Fruit fly (Drosophila melanogaster): ENCODE data around the gene mael.
A peak's percentile ranks its signal among the peaks of the same experiment; 100 is the strongest.
"Not testable (repeated sequence)": the region's sequence is repeated elsewhere in the genome, so short reads cannot be mapped to it uniquely, and the experiment has no call there.

The mael gene

DNA sequence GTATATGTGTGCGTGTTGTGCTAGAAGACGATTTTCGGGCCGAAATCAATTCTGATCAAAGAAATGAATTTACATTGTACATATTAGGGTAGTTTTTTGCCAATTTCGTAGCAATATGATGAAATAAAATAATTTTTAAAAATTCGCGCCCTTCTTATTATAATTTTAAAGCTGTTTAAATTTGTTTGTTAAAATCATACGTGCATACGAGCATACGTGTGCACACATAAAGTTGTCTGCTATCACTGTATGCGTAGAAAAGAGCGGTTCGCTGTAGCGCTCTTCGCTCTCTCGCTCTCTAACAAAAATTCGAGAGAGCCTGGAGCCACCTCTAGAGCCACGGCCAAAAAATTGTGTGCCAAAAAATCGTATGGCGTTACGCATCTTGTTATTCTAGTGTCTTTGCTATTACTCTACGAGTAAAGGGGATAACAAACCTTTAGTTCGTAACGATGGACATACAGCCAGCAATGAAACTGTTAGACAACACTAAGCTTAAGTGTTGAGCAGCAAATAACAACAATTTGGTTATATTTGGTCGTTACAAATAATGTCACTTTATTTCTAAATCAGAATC is at the start of gene mael:
Gene mael (plus strand): TSS at position 510 of the 577 bp plus-strand sequence.
- TF ChIP-seq noc (tag; optimal IDR thresholded peaks at IDR 0.05), result not testable (repeated sequence)

DNA sequence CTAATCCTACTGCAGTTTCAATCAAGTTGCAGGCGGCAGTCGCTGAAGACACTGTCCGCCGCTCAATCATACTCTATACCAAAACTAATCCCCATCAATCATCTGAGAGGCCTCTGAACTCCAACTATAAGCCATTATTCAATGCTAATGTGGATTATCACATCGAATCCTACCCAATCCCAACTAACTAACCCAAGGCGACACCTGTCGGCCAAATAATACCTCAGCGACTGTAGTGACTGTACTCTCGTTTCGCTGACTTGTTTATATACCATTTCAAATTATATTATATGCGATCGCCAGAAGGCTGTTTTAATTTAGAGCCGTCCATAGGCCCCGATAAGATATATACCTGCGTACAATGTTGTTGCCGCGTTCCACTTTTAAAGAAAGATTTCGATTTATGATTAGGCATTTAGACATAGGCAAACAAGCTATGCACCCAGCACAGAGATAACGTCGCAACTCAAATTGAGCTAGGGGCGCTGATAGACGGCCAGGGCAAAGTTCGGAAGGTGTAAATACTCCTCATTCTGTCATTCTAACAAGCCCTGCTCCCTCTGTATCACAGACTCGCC is 49.2 kb upstream of the mael start:
- TF ChIP-seq noc (tag; optimal IDR thresholded peaks at IDR 0.05), result peak; percentile 25

DNA sequence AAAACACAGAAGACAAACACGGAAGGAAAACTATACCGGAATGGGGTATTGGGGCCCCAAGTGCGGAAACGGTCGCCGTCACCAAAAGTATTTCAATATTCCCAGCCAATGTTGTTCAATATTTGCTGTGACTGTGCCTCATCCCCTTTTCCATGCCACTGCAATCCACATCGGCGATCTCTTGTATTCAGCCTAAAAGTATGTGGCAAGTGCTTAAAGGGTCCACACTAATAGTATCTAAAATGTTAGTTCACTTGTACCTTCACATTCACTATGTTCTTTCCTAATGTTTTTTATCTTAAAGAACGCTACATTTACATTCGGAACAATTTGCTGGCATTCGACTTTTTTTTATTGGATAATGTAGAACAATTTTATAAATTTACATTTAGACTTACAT is 40.1 kb upstream of the mael start:
- no peak for TF ChIP-seq noc (tag; optimal IDR thresholded peaks at IDR 0.05)

DNA sequence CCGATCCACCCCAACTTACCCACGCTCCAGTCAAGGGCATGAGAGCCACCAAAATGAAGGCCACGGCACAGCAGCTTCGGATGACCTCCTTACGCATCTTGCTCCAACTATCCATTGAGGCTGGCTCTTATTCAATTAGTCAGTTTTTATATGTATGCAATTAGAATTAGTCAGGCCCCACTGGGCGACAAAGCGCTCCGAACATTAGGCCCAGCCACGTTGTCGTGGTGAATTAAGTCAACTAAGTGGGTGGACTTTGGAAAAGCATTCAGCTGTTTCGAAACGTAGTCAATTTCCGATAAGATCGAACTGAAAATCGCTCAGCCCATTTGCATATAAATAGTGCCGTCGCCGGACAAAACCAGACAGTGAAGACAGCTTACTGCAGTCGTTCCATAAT is 34.0 kb upstream of the mael start, which contains the start of the genes CG14455 and CG14456:
Gene CG14455 (minus strand): TSS at position 101 of the 400 bp plus-strand sequence.
Gene CG14456 (plus strand): TSS at position 236 of the 400 bp plus-strand sequence.
- TF ChIP-seq noc (tag; optimal IDR thresholded peaks at IDR 0.05), result no peak

DNA sequence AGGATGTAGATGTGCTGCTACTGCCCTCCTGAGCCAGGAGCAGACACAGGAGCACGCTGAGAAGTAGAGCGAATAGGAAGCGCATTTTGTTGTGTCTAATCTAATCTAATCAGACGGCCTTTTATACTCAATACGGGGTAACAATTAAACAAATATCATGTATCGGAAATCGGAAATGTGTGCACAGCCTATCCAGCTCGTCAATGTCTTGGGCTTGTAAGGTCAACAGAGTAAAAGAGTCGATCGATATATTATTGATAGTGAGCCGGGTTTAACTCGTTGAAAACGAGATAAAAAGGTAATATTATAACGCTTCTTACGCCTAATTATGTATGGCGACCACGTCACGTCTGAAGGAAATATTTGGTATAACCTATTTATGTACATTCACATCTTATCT is 28.6 kb upstream of the mael start, which contains the start of gene CG14454:
Gene CG14454 (minus strand): TSS at position 101 of the 400 bp plus-strand sequence.
- not testable (repeated sequence) for TF ChIP-seq noc (tag; optimal IDR thresholded peaks at IDR 0.05)

DNA sequence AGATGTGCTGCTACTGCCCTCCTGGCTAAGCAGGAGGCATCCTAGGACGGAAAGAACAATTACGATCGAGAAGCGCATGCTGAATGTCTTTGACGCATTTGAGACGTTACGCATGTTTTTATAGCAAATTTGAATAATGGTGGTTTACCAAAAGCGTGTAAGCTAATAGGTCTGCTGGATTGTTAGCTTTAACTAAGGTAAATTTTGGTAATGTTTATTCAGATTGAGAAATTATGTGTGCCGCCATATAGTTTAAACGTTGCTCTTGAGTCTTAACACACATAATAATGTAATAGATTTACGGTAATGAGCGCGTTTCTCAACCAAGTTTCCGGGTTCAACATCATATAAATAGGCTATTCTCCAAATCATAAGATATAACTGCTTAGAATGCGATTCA is 27.3 kb upstream of the mael start, which contains the start of the genes CG12546 and CG14453:
Gene CG12546 (minus strand): TSS at position 101 of the 400 bp plus-strand sequence.
Gene CG14453 (plus strand): TSS at position 372 of the 400 bp plus-strand sequence.
- TF ChIP-seq noc (tag; optimal IDR thresholded peaks at IDR 0.05), result no peak

DNA sequence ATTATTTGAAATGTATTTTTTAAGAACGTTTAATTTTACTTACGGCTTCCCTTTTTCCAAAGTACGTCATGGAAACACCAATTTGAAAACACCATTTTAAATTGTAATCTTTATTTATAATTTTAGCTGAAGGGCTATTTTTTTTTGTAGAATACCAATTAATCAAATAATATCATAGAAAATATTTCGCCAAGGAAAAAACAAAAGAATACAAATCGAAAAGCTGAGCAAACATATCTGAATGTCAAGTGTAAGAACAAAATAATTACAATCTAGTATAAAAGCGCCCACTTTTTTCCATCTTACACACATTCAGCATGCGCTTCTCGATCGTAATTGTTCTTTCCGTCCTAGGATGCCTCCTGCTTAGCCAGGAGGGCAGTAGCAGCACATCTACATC is 25.4 kb upstream of the mael start, which contains the start of gene CG14452:
Gene CG14452 (plus strand): TSS at position 301 of the 400 bp plus-strand sequence.
- no peak for TF ChIP-seq noc (tag; optimal IDR thresholded peaks at IDR 0.05)

DNA sequence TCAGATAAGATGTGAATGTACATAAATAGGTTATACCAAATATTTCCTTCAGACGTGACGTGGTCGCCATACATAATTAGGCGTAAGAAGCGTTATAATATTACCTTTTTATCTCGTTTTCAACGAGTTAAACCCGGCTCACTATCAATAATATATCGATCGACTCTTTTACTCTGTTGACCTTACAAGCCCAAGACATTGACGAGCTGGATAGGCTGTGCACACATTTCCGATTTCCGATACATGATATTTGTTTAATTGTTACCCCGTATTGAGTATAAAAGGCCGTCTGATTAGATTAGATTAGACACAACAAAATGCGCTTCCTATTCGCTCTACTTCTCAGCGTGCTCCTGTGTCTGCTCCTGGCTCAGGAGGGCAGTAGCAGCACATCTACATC is 24.1 kb upstream of the mael start, which contains the start of gene CG32453:
Gene CG32453 (plus strand): TSS at position 301 of the 400 bp plus-strand sequence.
- TF ChIP-seq noc (tag; optimal IDR thresholded peaks at IDR 0.05), result not testable (repeated sequence)

DNA sequence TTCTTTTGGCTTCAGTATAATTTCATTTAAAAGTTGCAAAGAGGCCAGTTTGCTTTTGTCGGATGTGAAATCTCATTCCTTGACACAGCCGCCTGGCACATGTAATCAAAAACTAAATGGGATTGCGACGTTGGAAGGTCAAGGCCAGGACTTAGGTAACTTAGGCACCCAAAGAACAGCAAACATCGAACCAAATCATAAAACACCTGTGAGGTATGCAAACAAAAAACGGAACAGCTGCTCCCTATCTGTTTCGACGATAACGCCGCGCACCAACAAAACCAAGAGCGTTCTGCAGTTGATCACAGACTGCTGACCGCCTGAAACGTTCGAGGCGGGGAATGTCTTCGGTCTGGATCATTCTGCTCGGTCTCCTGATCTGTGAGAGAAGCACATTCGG is 21.9 kb upstream of the mael start, which contains the start of gene CG45116:
Gene CG45116 (plus strand): TSS at position 301 of the 400 bp plus-strand sequence.
- TF ChIP-seq noc (tag; optimal IDR thresholded peaks at IDR 0.05), result no peak

DNA sequence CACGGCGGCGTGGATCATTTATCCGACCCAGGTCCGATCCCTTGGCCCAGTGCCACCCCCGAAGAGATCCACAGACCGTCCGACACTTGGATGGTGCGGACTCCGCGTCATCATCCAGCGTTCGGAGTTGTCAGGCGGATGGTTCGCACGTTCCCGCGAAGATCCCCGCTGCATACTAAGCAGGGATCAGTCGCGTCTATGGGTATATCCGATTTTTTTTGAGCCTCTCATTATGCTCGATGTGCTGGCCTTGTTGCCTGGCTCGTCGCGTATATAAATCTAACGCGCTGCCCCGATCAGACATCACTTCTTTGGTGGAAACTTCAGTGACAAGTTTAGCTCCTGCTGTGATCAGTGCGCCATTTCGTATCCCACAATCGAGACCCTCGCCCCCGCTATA is 9.1 kb upstream of the mael start, which contains the start of gene CG11370:
Gene CG11370 (plus strand): TSS at position 301 of the 400 bp plus-strand sequence.
- no peak for TF ChIP-seq noc (tag; optimal IDR thresholded peaks at IDR 0.05)

DNA sequence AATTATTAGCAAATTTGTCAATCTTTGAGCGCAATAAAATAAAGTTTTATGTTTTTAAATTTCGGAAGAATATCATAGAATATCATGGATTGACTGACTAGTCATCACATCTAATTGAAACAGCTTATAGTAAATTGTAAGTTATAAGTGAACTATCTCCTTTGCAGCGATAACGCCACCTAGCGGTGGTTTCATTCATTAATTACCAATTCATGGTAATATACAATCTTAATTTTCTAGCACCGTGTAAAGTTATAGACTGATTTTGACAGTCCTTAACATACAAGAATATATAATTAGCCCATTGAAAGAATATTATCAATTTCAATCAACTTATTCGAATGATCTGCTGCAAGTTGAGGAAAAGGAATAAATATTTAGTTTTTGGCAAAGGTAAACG is 7.4 kb upstream of the mael start:
- TF ChIP-seq noc (tag; optimal IDR thresholded peaks at IDR 0.05), result no peak

DNA sequence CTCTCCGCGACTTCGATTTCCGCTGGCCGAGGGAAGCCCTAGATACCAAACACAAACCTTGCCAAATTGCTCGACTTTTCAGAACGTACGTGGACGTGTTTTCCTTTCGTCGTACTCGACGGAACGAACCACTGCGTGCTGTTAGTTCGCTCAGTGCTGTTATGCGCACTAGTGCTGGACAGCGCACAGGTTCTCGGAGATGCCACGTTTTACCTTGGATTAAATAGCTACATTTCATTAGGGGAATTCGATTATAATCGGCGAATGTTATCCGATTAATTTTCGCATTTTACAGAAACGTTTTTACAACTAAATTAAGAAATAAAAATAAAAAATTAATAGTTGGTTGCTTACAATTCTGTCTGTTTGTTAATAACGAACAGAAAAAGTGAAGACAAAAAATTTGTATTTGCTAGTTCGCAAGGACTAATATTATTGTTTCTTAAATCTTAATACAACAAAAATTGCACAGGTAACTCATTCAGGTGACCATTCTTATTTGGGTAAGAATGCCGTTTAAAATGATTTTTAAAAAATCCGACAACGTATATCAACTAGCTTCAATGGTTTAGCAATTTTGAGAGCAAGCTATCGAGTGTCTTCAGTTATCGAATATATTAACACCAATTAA is 3.8 kb upstream of the mael start, which contains the start of the genes ArfGAP3 and CG32452:
Gene ArfGAP3 (minus strand): TSS at position 441 of the 631 bp plus-strand sequence.
Gene CG32452 (plus strand): TSS at position 592 of the 631 bp plus-strand sequence.
- no peak for TF ChIP-seq noc (tag; optimal IDR thresholded peaks at IDR 0.05)

DNA sequence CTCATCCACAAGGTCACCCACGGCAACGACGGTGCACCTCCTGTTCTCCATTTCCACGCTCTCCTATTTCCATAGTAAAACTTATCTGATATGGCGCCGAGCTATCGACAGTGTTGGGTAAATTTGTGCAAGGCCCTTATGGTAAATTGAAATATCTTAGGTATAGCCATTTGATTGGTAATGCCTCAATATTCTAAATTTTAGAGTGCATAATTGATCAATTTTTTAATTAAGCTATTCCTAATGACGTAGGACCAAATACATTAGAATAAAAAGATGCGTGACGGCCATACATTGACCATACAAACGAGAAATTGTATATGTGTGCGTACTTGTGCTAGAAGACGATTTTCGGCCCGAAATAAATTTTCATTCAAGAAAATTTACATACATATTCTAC is 988 bp downstream of the mael start, which contains the start of gene CG14451:
Gene CG14451 (minus strand): TSS at position 101 of the 400 bp plus-strand sequence.
- TF ChIP-seq noc (tag; optimal IDR thresholded peaks at IDR 0.05), result no peak

DNA sequence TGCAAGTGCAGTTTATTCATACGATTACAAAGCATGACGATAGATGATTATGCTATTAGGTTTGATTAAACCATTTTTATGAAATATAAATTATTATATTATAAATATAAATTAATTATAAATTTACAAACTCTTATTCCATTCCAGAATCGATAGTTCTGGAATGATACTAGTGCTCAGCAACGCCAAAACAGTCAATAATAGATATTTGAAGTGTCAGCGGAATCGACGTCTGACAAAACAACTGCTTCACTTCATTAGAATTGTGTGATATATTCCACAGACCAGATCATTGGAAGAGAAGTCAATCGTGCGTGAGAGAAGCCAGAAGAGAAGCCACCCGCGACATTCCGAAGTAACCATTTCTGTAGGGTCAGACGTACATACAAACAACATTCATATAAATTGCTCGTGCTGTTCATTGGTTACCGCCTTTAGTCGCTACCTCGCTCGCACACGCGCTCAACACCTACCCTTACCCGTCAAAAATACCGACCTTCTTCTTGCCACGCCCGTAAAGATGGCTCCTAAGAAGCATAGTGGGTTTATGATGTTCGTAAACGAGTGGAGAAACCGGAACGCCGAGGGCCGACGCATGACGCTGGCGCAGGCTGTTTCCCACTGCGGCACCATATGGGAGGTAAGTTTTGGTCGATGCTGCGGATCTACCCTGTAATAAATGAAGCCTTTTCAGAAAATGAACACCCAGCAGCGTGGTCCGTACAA is 3.2 kb downstream of the mael start:
- no peak for TF ChIP-seq noc (tag; optimal IDR thresholded peaks at IDR 0.05)

DNA sequence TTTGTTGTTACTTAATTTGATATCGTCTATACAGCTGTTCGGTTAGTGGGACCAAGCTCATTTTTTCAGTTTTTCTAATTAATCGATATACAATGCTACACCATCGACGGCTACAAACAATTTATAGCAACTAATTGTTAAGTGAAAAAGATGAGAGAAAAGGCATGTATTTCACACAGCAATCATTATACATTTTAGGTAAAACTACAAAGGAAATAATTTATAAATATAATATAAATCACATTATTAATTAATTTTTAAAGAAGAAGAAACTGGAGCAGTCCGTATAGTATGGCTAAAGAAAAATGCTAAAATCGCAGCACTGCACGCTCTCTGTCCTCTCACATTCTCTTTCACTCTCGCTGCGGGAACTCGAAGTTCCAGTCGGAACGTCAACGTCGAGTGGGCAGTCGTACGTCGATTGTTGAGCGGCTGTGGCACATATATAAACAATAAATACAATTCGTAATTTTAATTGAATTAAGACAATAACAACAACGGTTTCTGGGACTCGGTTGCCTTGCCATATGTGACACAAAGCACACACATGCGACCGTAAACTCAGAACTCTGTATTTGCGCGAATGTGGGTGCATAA is 6.8 kb downstream of the mael start, which contains the start of the genes CG14450 and CG11367:
Gene CG14450 (minus strand): TSS at position 51 of the 597 bp plus-strand sequence.
Gene CG11367 (plus strand): TSS at position 373 of the 597 bp plus-strand sequence.
- no peak for TF ChIP-seq noc (tag; optimal IDR thresholded peaks at IDR 0.05)
